Worm (Caenorhabditis elegans): ENCODE data around the gene ZC239.16.
"Not testable (repeated sequence)": the region's sequence is repeated elsewhere in the genome, so short reads cannot be mapped to it uniquely, and the experiment has no call there.

ZC239.16 gene

DNA sequence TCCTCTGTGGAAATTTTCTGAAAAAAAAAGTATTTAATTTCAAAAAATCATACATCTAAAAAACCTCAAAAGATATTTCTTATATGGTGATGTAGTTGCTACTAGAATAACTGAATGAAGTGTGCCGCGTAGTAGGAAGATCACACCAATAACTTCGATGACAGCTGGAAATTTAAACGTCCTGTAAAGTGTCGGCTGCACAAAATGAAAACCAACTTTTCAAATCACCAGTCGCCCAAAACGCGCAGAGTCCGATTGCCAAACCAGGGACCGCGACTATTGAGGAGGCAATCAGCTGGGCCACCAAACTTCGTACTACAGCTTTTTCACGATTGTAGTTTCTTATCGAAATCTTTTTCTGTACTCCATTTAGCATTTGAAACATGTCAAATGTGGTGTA is 23.9 kb downstream of the ZC239.16 start, which contains the start of gene sri-48:
Gene sri-48 (minus strand): TSS at position 101 of the 400 bp plus-strand sequence.
- TF ChIP-seq unc-120 (tag; optimal IDR thresholded peaks at IDR 0.05; ENCODE audit: poor library complexity, severe bottlenecking); ceh-39 (tag; optimal IDR thresholded peaks at IDR 0.05); lsy-2 (tag; optimal IDR thresholded peaks at IDR 0.05): not testable (repeated sequence)

DNA sequence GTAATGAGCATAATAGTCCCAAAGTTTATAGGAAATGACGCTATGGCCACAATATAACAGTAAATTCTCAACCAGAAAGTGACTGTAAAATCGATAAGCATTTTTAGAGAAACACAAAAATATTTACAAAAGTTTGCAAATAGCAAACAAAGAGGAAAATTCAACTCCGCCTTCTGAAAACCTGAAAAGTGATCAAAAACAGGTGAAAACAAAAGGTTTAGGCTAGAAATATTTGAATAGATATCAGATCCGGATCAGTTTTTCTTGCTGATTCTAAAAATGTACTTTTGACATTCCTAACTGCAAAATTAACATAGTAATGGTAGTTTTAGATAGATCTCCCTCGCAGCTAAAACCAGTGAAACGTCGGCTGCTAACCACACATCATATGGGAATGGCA is 26.1 kb downstream of the ZC239.16 start, which contains the start of gene sri-51:
Gene sri-51 (minus strand): TSS at position 101 of the 400 bp plus-strand sequence.
- TF ChIP-seq bed-3 (GFP tag; optimal IDR thresholded peaks at IDR 0.05) (no peak), hlh-1 (tag; optimal IDR thresholded peaks at IDR 0.05) (no peak)

DNA sequence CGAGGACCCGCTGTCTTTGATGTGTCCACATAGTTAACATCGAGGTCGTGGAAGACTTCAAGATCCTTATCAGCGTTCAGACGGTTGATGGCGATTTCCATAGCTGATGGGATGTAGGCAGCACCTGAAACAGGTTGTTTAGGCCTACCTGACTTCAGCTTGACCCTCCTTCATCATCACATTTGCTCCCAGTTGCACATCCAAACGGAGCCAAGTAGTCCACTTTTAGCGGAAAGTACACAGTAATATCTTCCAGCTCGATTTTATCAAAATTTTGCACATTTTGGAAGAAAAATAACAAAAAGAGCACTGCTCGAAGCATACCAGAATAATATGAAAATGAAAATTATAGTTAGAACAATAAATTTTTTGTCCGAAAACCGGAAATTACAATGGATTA is 28.2 kb downstream of the ZC239.16 start, which contains the start of gene gcy-15:
Gene gcy-15 (minus strand): TSS at position 101 of the 400 bp plus-strand sequence.
- TF ChIP-seq unc-39 (tag; optimal IDR thresholded peaks at IDR 0.05) (no peak), hlh-1 (tag; optimal IDR thresholded peaks at IDR 0.05) (no peak), nhr-2 (tag; optimal IDR thresholded peaks at IDR 0.05) (no peak), M03D4.4 (tag; optimal IDR thresholded peaks at IDR 0.05) (no peak), bed-3 (GFP tag; optimal IDR thresholded peaks at IDR 0.05) (no peak), nhr-76 (tag; optimal IDR thresholded peaks at IDR 0.05) (no peak), nhr-237 (tag; optimal IDR thresholded peaks at IDR 0.05) (no peak), unc-120 (tag; optimal IDR thresholded peaks at IDR 0.05; ENCODE audit: poor library complexity, severe bottlenecking) (no peak), blmp-1 (tag; optimal IDR thresholded peaks at IDR 0.05) (no peak), flh-1 (GFP tag; optimal IDR thresholded peaks at IDR 0.05) (no peak), snpc-4 (tag; optimal IDR thresholded peaks at IDR 0.05) (no peak), ceh-83 (GFP tag; optimal IDR thresholded peaks at IDR 0.05) (no peak), pha-4 (tag; optimal IDR thresholded peaks at IDR 0.05) (no peak), elt-1 (tag; optimal IDR thresholded peaks at IDR 0.05; ENCODE audit: borderline replicate concordance, insufficient read depth) (no peak), lsy-2 (tag; optimal IDR thresholded peaks at IDR 0.05) (no peak), ceh-43 (GFP tag; optimal IDR thresholded peaks at IDR 0.05) (no peak)

DNA sequence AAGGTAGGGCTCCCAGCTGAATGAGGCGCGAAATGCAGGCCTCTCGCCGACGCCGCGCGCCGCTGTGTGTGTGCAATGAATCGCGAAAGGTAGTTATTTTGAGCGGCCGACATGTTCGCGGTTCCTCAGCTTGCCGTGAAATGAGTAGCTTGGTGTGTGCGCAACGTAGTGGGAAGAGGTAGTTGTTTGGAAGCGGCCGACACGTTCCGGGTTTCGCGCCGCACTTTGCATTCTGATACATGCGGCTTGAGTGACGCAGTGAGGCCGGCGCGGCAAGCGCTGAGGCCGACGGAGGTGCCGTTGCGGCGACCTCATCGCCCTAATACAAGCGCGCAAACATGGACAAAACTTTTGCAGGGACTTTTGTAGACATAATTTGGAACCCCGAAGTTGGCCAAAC is 29.4 kb downstream of the ZC239.16 start:
- TF ChIP-seq ces-1 (GFP tag; optimal IDR thresholded peaks at IDR 0.05) (no peak), nhr-237 (tag; optimal IDR thresholded peaks at IDR 0.05) (no peak), mls-2 (tag; optimal IDR thresholded peaks at IDR 0.05) (no peak), unc-120 (tag; optimal IDR thresholded peaks at IDR 0.05; ENCODE audit: poor library complexity, severe bottlenecking) (no peak), elt-1 (tag; optimal IDR thresholded peaks at IDR 0.05; ENCODE audit: borderline replicate concordance, insufficient read depth) (no peak), sem-2 (GFP tag; optimal IDR thresholded peaks at IDR 0.05) (no peak)

DNA sequence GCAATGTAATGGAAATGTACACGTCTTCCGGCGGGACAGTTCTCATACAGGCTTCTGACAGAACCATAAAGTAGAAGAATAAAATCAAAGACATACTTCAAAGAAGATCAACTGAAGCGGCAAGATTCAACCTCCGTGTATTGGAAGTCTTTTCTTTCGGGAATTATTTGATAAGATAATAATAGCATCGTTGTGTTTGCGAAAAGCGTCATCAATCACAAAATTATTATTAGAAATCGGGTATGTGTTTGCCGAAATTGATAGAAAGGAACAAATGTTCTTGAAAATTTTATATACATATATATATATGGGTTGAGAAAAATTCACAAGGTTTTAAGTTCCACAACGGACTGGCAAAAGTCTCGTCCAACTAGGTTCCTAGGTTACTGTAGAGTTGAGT is 33.6 kb downstream of the ZC239.16 start, which contains the start of gene Y27F2A.9:
Gene Y27F2A.9 (minus strand): TSS at position 101 of the 400 bp plus-strand sequence.
- not testable (repeated sequence) for TF ChIP-seq nhr-76 (tag; optimal IDR thresholded peaks at IDR 0.05); sptf-1 (tag; optimal IDR thresholded peaks at IDR 0.05); flh-1 (GFP tag; optimal IDR thresholded peaks at IDR 0.05)

DNA sequence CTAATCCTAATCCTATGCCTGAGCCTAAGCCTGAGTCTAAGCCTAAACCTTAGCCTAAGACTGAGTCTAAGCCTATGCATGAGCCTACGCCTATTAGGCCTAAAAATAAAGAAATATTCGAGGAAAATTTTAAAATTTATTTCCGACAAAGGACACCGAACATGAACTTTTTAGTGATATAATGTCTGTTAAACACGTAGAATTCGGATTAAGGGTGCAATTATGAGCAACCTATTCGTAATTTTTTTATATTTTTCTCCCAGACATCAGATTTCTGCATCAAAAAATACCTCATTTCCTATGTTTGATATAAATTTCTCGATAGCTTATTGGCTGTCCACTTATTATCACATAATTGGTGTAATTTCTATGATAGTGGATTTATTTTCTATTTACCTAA is 36.1 kb downstream of the ZC239.16 start, which contains the start of gene Y27F2A.11:
Gene Y27F2A.11 (plus strand): TSS at position 301 of the 400 bp plus-strand sequence.
- not testable (repeated sequence) for TF ChIP-seq ceh-39 (tag; optimal IDR thresholded peaks at IDR 0.05); drap-1 (GFP tag; optimal IDR thresholded peaks at IDR 0.05); lsy-2 (tag; optimal IDR thresholded peaks at IDR 0.05)

DNA sequence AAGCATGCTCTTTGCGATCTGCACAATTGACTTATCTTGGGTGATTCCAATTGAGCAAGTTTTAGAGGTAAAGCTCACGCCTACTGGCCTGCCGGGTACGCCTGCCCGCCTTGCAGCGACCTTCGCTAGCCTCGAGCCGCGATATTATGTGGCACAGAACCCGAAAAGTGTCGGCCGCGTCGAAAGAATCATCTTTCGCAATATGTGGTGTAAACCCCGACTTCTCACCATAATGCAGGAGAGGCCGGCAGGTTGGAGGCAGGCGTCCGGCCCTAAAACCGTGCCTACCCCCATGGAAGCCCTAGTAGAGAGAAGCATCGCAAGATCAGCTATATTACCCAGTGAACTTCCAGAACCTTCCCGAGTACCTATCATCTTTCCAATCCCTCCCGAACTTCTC is 39.3 kb downstream of the ZC239.16 start:
- TF ChIP-seq nhr-237 (tag; optimal IDR thresholded peaks at IDR 0.05), result no peak
- TF ChIP-seq pha-4 (tag; optimal IDR thresholded peaks at IDR 0.05), result no peak
- no peak for TF ChIP-seq ceh-83 (GFP tag; optimal IDR thresholded peaks at IDR 0.05)
- no peak for TF ChIP-seq drap-1 (GFP tag; optimal IDR thresholded peaks at IDR 0.05)
- TF ChIP-seq ceh-39 (tag; optimal IDR thresholded peaks at IDR 0.05), result no peak
- no peak for TF ChIP-seq lsy-2 (tag; optimal IDR thresholded peaks at IDR 0.05)
- no peak for TF ChIP-seq ceh-43 (GFP tag; optimal IDR thresholded peaks at IDR 0.05)
- TF ChIP-seq nhr-76 (tag; optimal IDR thresholded peaks at IDR 0.05), result no peak
- TF ChIP-seq blmp-1 (tag; optimal IDR thresholded peaks at IDR 0.05), result no peak
- TF ChIP-seq elt-1 (tag; optimal IDR thresholded peaks at IDR 0.05; ENCODE audit: borderline replicate concordance, insufficient read depth), result no peak
- TF ChIP-seq zip-8 (tag; optimal IDR thresholded peaks at IDR 0.05), result no peak
- no peak for TF ChIP-seq elt-3 (tag; optimal IDR thresholded peaks at IDR 0.05)
- no peak for TF ChIP-seq ztf-11 (tag; optimal IDR thresholded peaks at IDR 0.05)

Data from whole organism, mixed stage, embryonic.